Worm (Caenorhabditis elegans) whole organism, young adult: ENCODE data around the gene C07A9.13.

Experiments used
- him-1 ChIP-seq: sonication (generic microtip); optimal IDR thresholded peaks from 2 replicates; lab custom pipeline; 2016; ENCODE audit warnings: missing genotype, missing genetic modification reagents, missing genetic modification characterization, missing compliant biosample characterization
- hmg-1.2 ChIP-seq: fragments of 200-800 bp; sonication (Bioruptor generic); IDR thresholded peaks from 2 replicates; pipeline ENCODE4 v1.3.6; 2022; ENCODE audit warnings: missing genetic modification reagents, missing genetic modification characterization, missing compliant biosample characterization
- hrde-1 ChIP-seq: sonication (generic microtip); optimal IDR thresholded peaks from 2 replicates; lab custom pipeline; 2016; ENCODE audit warnings: missing genetic modification characterization, mild to moderate bottlenecking, missing compliant biosample characterization, moderate library complexity, missing genotype, missing genetic modification reagents, borderline replicate concordance
- hsf-1 ChIP-seq: fragments of 200-800 bp; sonication (Bioruptor generic); IDR thresholded peaks from 2 replicates; pipeline ENCODE4 v1.3.6; 2022; ENCODE audit warnings: missing genetic modification reagents, missing genetic modification characterization, missing compliant biosample characterization
- lin-26 ChIP-seq: fragments of 200-800 bp; sonication (Bioruptor generic); IDR thresholded peaks from 2 replicates; pipeline ENCODE4 v1.3.6; 2022; ENCODE audit warnings: missing genetic modification reagents, missing genetic modification characterization, missing compliant biosample characterization

DNA sequence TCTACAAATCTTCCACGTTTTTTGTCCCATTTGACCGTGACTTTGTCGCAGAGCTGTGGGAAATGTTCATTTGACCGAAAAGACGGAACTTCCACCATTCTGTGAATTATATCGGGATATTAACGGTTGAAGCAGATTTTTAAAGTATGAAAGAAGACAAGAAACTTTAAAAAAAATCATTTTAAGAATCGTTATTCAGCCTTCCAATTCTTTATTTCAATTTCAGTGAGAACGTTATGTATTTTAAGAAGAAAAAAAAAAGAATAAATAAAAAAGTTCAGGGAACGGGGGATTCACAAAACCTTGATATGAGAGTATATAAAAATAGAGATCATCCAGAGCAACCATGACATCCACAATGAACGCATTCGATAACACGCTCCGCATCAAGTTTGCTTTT is 13.4 kb upstream of the C07A9.13 start, which contains the start of gene set-3:
- no peak for TF ChIP-seq lin-26
- no peak for TF ChIP-seq hmg-1.2 (GFP tag; lab: Robert Waterston, UW)
- TF ChIP-seq hrde-1 (tag; lab: Kevin White, UChicago): no peak
- no peak for TF ChIP-seq him-1 (tag; lab: Kevin White, UChicago)
- TF ChIP-seq hsf-1 (GFP tag; lab: Robert Waterston, UW): no peak
